Worm (Caenorhabditis elegans) whole organism, midembryonic: ENCODE data around the gene ifb-2.
"Not testable (repeated sequence)": the region's sequence is repeated elsewhere in the genome, so short reads cannot be mapped to it uniquely, and the experiment has no call there.

ENCODE experiments used
- T22C8.4 ChIP-seq: fragments of 200-800 bp; sonication (Bioruptor generic); IDR thresholded peaks from 2 replicates; pipeline ENCODE4 v1.3.6; 2022; ENCODE audit warnings: missing genetic modification characterization, missing compliant biosample characterization
- cog-1 ChIP-seq: sonication (generic microtip); optimal IDR thresholded peaks from 2 replicates; lab custom pipeline; 2016; ENCODE audit warnings: missing genetic modification characterization, missing compliant biosample characterization
- flt-1 ChIP-seq: fragments of 200-800 bp; sonication (Bioruptor generic); IDR thresholded peaks from 2 replicates; pipeline ENCODE4 v1.3.6; 2022; ENCODE audit warnings: missing genetic modification characterization, missing compliant biosample characterization
- klf-2 ChIP-seq: fragments of 200-800 bp; sonication (Bioruptor generic); conservative IDR thresholded peaks from 2 replicates; pipeline ENCODE4 v1.3.6; 2022; ENCODE audit warnings: missing genetic modification reagents, missing genetic modification characterization, missing compliant biosample characterization
- med-1 ChIP-seq: sonication (generic microtip); optimal IDR thresholded peaks from 2 replicates; lab custom pipeline; 2017; ENCODE audit warnings: missing genetic modification characterization, mild to moderate bottlenecking, missing compliant biosample characterization, antibody characterized with exemption, missing genetic modification reagents; ENCODE audit not compliant: insufficient read depth
- ref-1 ChIP-seq: fragments of 200-800 bp; sonication (Bioruptor generic); conservative IDR thresholded peaks from 2 replicates; pipeline ENCODE4 v1.3.6; 2022; ENCODE audit warnings: missing genetic modification reagents, missing genetic modification characterization, missing compliant biosample characterization
- tab-1 ChIP-seq: fragments of 200-800 bp; sonication (Bioruptor generic); IDR thresholded peaks from 2 replicates; pipeline ENCODE4 v1.3.6; 2022; ENCODE audit warnings: missing genetic modification characterization, missing compliant biosample characterization
- ztf-23 ChIP-seq: fragments of 200-800 bp; sonication (Bioruptor generic); IDR thresholded peaks from 2 replicates; pipeline ENCODE4 v1.3.6; 2022; ENCODE audit warnings: missing genetic modification reagents, missing genetic modification characterization, missing compliant biosample characterization
- ztf-29 ChIP-seq: fragments of 200-800 bp; sonication (Bioruptor generic); IDR thresholded peaks from 2 replicates; pipeline ENCODE4 v1.3.6; 2022; ENCODE audit warnings: missing genetic modification reagents, missing genetic modification characterization, missing compliant biosample characterization

Gene ifb-2

ce11 chrII:5744342-5744741, 5.6 kb upstream of the ifb-2 start:
- no peak for TF ChIP-seq T22C8.4 (GFP tag; lab: Robert Waterston, UW)

- TF ChIP-seq med-1 (GFP tag; lab: Kevin White, UChicago) (no peak), flt-1 (GFP tag; lab: Robert Waterston, UW) (no peak), tab-1 (no peak), T22C8.4 (GFP tag; lab: Robert Waterston, UW) (no peak), ref-1 (GFP tag; lab: Robert Waterston, UW) (no peak), ztf-23 (GFP tag; lab: Robert Waterston, UW) (no peak), ztf-29 (GFP tag; lab: Robert Waterston, UW) (no peak), klf-2 (GFP tag; lab: Robert Waterston, UW) (no peak), cog-1 (tag; lab: Kevin White, UChicago) (no peak)
Observed at ce11 chrII:5745088-5745487, 4.9 kb upstream of the ifb-2 start, which contains the start of gene F10C1.9. TSS of gene F10C1.9 (minus strand) at chrII:5745284.

ce11 chrII:5747312-5747711, 2.7 kb upstream of the ifb-2 start:
- TF ChIP-seq ref-1 (GFP tag; lab: Robert Waterston, UW): no peak
- no peak for TF ChIP-seq ztf-23 (GFP tag; lab: Robert Waterston, UW)
- no peak for TF ChIP-seq flt-1 (GFP tag; lab: Robert Waterston, UW)
- no peak for TF ChIP-seq klf-2 (GFP tag; lab: Robert Waterston, UW)
- no peak for TF ChIP-seq T22C8.4 (GFP tag; lab: Robert Waterston, UW)
- no peak for TF ChIP-seq tab-1
- TF ChIP-seq cog-1 (tag; lab: Kevin White, UChicago): no peak
- no peak for TF ChIP-seq ztf-29 (GFP tag; lab: Robert Waterston, UW)
- no peak for TF ChIP-seq med-1 (GFP tag; lab: Kevin White, UChicago)

- TF ChIP-seq ztf-23 (GFP tag; lab: Robert Waterston, UW) (no peak), tab-1 (no peak), flt-1 (GFP tag; lab: Robert Waterston, UW) (no peak), med-1 (GFP tag; lab: Kevin White, UChicago) (no peak), cog-1 (tag; lab: Kevin White, UChicago) (no peak), ztf-29 (GFP tag; lab: Robert Waterston, UW) (no peak), ref-1 (GFP tag; lab: Robert Waterston, UW) (no peak), klf-2 (GFP tag; lab: Robert Waterston, UW) (no peak), T22C8.4 (GFP tag; lab: Robert Waterston, UW) (no peak)
Observed at ce11 chrII:5748395-5748794, 1.6 kb upstream of the ifb-2 start.

DNA sequence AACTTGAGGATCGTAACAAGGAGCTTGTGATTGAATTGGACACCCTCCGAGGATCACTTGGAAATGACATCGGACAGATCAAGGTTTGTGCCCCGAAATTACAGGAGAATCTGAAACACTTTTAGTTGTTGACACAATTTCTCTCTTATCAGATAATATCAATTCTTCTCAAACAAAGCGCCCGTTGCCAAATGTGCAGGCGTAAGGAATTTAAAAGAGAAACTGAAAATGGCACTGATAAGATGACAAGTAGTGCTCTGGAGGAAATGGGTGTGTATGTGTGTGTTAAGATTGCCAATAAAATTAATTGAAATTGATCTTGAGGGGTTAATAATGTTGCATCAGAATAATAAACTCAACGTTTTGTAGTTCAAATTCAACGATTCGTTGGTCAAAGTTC, 1.4 kb downstream of the ifb-2 start:
- TF ChIP-seq ref-1 (GFP tag; lab: Robert Waterston, UW) (no peak), T22C8.4 (GFP tag; lab: Robert Waterston, UW) (no peak), ztf-23 (GFP tag; lab: Robert Waterston, UW) (no peak), med-1 (GFP tag; lab: Kevin White, UChicago) (no peak), ztf-29 (GFP tag; lab: Robert Waterston, UW) (no peak), tab-1 (no peak), klf-2 (GFP tag; lab: Robert Waterston, UW) (no peak), cog-1 (tag; lab: Kevin White, UChicago) (no peak), flt-1 (GFP tag; lab: Robert Waterston, UW) (no peak)

ce11 chrII:5754168-5754567, 4.2 kb downstream of the ifb-2 start, which contains the start of gene F10C1.8:
TSS of gene F10C1.8 (plus strand) at chrII:5754468.
- TF ChIP-seq T22C8.4 (GFP tag; lab: Robert Waterston, UW) (no peak), klf-2 (GFP tag; lab: Robert Waterston, UW) (no peak), ztf-29 (GFP tag; lab: Robert Waterston, UW) (no peak), ztf-23 (GFP tag; lab: Robert Waterston, UW) (no peak), ref-1 (GFP tag; lab: Robert Waterston, UW) (no peak), med-1 (GFP tag; lab: Kevin White, UChicago) (no peak), flt-1 (GFP tag; lab: Robert Waterston, UW) (no peak), cog-1 (tag; lab: Kevin White, UChicago) (no peak), tab-1 (no peak)

ce11 chrII:5757656-5758055, 7.7 kb downstream of the ifb-2 start, which contains the start of the genes F10C1.3 and F10C1.23:
TSS of gene F10C1.3 (minus strand) at chrII:5757756.
TSS of gene F10C1.23 (plus strand) at chrII:5758040.
- TF ChIP-seq flt-1 (GFP tag; lab: Robert Waterston, UW); tab-1; med-1 (GFP tag; lab: Kevin White, UChicago): not testable (repeated sequence)

ce11 chrII:5765318-5765717, 15.3 kb downstream of the ifb-2 start, which contains the start of gene ifb-1:
TSS of gene ifb-1 (plus strand) at chrII:5765618.
- TF ChIP-seq med-1 (GFP tag; lab: Kevin White, UChicago) (no peak), cog-1 (tag; lab: Kevin White, UChicago) (no peak), T22C8.4 (GFP tag; lab: Robert Waterston, UW) (no peak), klf-2 (GFP tag; lab: Robert Waterston, UW) (no peak), tab-1 (no peak), flt-1 (GFP tag; lab: Robert Waterston, UW) (no peak), ztf-23 (GFP tag; lab: Robert Waterston, UW) (no peak), ztf-29 (GFP tag; lab: Robert Waterston, UW) (no peak), ref-1 (GFP tag; lab: Robert Waterston, UW) (no peak)

DNA sequence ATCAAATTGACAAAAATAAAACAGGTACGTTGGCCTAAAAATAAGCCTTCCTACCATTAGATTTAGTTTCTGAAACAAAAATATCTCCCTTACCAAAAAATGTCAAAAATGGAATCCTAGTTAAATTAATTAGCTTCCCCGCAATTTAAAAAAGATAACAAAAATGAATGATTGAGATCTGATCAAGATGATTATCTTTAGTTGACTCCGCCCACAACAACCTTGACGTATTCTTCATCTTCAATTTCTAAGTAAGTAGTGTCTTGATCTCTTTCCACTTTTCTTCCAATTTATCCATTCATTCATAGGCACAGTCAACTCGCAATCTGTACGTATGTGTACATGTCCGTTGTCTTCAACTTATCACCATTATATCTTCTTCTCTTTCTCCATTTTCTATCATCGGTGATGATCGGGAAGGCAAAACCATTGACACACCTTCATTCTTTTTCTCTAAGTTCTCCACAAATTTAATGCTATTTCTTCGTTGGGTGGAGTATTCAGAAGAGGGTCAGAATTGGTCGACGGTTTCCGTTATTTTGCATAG, 18.4 kb downstream of the ifb-2 start:
- TF ChIP-seq klf-2 (GFP tag; lab: Robert Waterston, UW) (no peak), flt-1 (GFP tag; lab: Robert Waterston, UW) (no peak), T22C8.4 (GFP tag; lab: Robert Waterston, UW) (no peak), cog-1 (tag; lab: Kevin White, UChicago) (no peak), med-1 (GFP tag; lab: Kevin White, UChicago) (no peak), ztf-29 (GFP tag; lab: Robert Waterston, UW) (no peak), ref-1 (GFP tag; lab: Robert Waterston, UW) (no peak), ztf-23 (GFP tag; lab: Robert Waterston, UW) (no peak), tab-1 (no peak)
